Fruit fly (Drosophila melanogaster) whole organism, larva: Measurements from ENCODE around the gene CG14949.

ENCODE experiments used
- noc ChIP-seq: fragments of 200-800 bp; sonication (Bioruptor generic); optimal IDR thresholded peaks from 3 replicates; lab custom pipeline; 2019; ENCODE audit warnings: missing biosample characterization, mild to moderate bottlenecking, missing genetic modification characterization, moderate library complexity

CG14949 gene

DNA sequence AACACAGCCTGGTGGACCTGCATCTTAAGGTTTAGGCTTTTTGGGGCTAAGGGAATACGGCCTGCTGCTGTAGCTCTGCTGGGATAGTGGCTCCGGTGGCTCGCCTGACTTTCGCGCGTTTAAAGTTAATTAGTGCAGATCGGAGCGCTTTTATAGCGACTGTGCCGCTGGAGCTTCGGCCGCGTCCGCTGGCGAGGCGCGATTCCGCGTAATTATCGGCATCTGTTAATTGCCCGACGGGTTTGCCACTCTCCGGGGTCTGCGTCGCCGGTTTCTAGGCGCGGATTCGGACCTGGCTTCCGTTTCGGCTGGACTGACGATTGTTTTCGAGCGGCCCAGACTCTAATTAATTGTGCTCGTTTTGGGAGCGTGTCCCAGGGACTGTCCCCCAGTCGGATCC, at the start of gene CG14949:
TSS of gene CG14949 (minus strand) at position 101 of the 400 bp plus-strand sequence.
- TF ChIP-seq noc (tag; lab: Kevin White, UChicago) = no peak

DNA sequence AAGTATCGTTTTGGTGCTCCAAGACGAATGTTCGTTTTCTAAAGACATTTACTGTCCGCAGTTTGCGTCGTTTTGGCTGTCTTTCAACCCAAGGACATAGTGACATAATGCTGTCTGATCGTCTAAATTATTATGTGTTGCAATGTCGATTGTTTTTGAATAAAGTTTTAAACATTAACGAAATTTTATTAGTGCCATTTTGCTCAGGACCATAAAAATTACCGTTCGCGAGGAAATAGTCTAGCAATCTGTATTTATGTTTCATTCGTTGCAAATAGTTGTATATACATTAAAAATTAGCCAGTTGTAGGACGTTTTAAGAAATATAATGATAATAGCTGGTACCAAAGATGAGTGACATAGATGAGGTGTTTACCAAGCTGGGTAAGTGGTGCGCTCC, 18.1 kb upstream of the CG14949 start, which contains the start of gene CG33234:
TSS of gene CG33234 (plus strand) at position 301 of the 400 bp plus-strand sequence.
- no peak for TF ChIP-seq noc (tag; lab: Kevin White, UChicago)

DNA sequence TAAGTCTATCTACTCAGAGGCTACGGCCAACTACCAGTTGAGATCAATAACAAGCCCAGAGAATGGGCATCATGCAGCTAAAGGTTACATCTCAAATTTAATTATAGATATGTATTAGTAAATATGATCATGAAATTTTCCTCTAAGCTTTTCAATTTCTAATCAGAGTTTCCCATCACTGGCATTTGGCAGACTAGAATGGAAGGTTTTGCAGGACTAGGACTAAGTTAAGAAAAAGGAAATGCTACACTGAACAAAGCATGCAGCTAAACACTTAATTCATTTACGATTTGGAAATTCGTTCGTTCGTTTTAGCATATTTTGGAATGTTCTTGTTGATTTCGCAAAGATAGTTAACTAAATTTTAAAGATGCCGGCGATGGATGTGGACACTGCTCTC, 16.1 kb upstream of the CG14949 start, which contains the start of gene CG33233:
TSS of gene CG33233 (plus strand) at position 301 of the 400 bp plus-strand sequence.
- TF ChIP-seq noc (tag; lab: Kevin White, UChicago) = no peak

DNA sequence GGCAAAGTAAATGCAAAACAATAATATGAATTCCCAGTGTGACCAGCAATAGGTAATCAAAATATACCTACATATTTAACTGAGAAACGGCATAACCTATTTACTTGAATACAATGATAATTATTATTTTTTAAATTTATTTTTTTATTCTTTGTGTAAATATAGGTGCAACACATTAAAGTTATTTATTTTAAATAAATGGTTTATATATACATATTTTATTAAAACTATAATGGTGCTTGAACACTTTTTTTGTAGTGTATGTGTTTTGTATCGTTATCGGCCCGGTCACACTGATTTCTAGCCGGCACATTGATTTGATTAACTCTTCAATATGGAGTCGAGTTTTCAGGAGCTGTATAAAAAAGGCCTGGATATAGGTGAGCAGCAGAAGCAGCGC, 8.6 kb upstream of the CG14949 start, which contains the start of the genes ProRS-m, CG42304 and Snup:
TSS of gene ProRS-m (minus strand) at position 51 of the 400 bp plus-strand sequence.
TSS of gene CG42304 (plus strand) at position 289 of the 400 bp plus-strand sequence.
TSS of gene Snup (plus strand) at position 289 of the 400 bp plus-strand sequence.
- no peak for TF ChIP-seq noc (tag; lab: Kevin White, UChicago)

DNA sequence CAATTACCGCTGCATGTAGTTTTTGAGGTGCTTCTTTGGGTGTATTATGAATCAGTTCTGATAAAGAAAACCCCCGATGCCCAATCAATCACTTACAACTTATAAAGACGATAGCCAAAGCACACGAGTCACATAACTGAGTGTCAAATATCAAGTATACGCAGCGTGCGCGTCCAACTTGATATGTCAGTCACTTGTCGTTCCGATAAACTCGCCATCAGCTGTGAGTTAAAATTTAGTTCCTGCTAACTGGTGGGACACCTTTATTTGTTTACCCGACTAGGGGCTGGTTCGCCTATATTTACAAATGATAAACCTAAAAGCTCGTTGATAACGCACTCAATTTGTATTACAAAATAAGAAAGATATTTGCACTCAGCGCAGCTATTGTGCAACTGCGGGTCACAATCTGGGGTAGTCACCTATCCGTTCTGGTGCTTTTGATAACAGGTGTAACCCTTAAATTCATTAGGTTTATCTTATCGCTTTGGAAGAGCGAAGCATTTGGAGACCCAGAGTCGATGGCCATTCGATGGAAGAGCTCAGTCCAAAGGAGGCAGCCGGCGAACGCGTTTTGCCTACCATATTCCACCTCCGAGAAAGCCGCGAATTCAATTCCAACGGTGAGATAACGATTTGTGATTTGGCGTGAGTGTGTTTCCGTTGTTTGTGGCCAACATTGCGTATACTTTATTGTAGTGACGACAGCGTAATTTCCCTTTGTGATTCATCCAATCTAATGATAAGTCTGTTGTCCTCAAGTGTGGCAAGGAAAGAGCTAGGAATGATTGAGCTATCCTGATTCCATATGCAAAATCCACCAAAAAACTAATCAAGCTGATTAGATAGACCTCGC, 4.5 kb upstream of the CG14949 start, which contains the start of gene CG1246:
TSS of gene CG1246 (plus strand) at position 526 of the 856 bp plus-strand sequence.
- peak; percentile 68 for TF ChIP-seq noc (tag; lab: Kevin White, UChicago)

DNA sequence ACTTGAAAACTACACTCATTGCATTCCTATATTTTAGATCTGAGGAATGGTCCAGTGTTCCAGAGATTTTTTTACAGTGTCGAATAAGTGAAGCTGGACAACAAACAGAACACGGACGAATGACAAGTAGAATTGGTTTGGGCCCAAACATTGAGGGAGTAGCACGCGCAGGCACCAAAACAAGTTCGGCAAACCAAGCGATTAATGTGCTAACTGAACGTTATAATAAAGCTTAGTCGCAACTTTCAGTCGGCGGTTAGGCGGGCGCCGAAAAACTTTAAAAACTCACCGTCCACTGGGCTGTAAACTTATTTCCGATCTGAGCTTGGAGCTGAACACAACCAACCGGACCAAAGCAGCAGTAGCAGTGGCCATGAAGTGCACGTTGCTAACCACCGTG, 1.8 kb upstream of the CG14949 start, which contains the start of gene CG1143:
TSS of gene CG1143 (plus strand) at position 301 of the 400 bp plus-strand sequence.
- no peak for TF ChIP-seq noc (tag; lab: Kevin White, UChicago)

DNA sequence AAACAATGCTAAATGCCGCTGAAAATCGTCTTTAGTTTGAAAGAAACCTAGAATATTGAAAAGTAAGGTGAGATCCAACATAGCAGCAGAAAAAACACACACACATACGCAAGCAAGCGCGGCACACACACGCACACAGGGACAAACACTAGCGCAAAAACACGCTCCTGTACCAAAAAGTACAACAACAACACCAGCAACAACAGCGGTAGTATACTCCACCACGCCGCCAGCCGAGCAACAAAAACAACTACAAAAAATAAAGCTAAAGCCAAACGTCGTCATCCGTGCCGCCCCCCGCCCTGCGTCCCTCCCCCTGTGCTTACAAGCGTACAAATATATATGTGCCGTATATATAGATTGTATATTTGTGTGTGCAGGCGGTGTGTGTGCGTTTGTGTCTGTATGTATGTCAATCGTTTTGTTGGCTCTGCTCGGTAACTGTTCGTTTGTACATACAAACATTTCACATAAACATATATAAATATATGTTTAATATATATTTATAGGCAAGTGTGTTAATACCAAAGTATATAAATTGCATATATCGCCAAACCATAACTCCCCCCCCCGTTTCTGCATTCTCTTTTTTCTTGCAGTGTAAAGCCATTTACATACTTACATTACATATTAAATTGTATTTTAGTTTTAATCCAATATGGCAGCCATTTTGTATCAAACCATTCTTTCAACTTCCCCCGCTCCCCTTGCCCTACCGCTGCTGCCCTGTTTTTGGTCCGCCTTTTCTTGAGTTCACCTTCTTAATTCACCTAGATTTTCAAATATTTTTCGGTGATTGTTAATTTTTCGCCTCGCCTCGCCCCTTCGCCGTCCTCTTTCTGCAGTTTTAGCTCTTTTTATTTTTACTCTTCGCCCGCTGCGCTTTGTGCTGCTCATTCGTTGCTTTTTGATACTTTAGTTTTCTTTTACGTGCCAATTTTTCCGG, 6.9 kb downstream of the CG14949 start:
- TF ChIP-seq noc (tag; lab: Kevin White, UChicago) = no peak

DNA sequence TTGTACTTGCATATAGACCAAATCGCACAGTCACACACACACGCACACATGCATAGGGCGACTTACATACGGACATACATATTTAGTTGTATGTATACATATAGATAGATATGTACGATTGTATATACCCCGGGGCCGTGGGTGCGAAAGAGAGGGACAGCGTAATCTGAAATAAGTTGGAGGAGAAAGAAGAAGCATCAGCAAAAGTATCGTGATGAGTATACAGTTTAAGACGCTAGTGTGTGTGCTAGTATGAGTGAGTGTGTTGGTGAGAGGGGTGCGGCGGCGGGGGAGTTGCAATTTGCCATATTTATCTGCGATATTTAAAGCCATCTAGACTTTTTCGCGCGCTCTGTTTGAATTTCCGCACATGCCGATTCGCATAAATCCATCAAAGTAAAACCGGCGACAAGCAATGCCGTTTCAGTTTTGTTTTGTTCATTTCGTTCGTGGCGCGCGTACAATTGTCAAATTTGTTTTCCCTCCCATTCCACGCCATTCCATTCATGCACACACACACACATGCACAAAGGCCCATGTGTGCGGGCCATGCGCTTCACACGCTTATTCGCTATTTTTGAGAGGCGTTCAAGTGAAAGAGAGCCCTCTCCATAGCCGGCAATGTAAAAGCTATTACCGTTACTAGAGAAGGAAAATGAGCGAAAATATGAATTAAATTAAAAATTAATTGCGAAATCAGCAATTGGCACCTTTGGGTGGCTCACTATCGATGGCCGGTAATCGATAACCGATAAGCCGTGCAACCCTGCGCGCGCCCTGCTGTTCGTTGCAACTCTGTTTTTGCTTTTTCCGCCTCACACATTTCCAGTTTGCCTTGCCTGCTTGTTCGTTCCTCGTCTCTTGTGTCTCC, 8.1 kb downstream of the CG14949 start:
- peak; percentile 62 for TF ChIP-seq noc (tag; lab: Kevin White, UChicago)

DNA sequence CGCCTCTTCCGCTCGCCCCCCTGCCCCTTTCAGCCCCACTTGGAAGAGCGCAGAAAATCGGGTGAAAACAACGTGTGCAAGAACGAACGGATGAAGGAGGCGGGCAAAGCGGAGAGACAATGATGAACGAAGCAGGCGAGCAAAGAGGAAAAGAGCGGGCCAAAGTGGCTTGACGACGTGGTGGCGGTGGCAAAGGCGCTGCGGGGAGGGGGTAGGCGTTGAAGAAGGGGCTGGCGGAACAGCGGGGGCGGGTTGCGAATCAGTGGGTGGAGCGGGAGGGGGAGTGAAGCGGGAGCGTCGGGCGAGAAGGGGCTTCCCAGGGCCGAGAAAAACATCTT, 10.5 kb downstream of the CG14949 start:
- no peak for TF ChIP-seq noc (tag; lab: Kevin White, UChicago)

DNA sequence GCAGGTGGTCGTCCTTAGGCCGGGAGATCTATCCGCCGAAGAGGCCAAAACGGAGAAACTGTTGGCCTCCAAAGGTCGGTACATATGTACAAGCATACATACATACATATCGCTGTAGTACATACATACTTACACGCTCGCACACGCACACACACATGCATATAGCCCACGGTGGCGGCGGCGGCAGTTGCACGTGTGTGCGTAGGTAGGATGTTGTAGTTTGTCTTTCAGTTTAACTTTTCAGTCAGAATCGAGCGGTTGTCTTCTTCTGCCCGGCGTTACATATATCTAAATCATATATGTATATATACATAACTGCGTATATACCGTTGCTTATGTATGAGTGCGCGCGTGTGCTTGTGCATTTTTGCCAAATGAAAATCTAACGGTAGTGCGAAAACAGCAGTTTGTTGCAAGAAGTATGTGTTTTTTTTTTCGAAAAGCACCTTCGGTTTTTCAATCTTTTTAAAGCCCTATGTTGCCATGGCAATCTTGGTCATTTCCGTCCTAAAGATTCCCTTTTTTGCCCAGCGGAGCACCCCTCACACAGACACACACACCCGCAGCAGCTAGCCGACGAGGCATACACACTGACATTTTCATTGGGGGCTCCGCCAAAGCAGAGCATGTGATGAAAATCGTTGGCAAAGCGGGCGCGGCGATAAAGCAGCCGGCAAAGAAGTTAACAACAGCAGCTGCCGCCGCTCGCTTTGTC, 11.0 kb downstream of the CG14949 start:
- TF ChIP-seq noc (tag; lab: Kevin White, UChicago) = no peak

DNA sequence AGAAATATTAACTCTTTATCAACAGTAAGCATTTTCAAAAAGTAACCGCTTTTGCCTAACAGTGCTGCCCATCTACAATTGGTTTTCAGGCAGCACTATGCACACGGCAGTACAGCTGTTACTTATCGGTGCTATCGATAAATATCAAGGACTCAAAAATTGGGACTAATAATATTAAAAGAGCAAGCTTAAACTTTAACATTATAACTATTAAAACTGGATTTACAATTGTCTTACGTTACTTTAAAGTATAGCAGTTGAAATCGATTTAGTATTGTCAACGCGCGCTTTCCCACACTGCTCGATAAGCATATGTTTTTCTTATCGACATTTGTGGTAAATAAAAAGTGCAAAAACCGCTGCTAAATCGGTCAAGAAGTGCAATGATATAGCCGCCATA, 11.8 kb downstream of the CG14949 start, which contains the start of the genes CG42245 and MEP-1:
TSS of gene CG42245 (plus strand) at position 310 of the 400 bp plus-strand sequence.
TSS of gene MEP-1 (plus strand) at position 310 of the 400 bp plus-strand sequence.
- no peak for TF ChIP-seq noc (tag; lab: Kevin White, UChicago)

DNA sequence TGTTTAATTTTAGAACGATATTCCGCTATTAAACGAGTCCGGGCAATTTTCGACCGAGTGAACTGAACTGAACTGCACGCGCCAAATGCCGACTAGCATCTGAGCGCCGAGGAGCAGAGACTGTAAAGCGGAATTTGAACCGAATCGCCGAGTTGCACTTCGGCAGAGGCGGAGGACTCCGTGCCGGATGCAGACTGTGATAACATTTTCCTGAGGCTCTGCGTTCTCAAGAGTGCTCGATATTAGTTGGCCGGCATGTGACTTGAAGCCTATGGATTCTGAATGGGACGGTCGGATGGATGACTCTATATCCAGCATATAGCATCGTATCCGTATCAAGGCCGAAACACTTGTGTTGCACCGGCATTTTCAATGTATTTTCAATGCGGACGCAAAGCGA, 13.3 kb downstream of the CG14949 start, which contains the start of gene Pxn:
TSS of gene Pxn (minus strand) at position 101 of the 400 bp plus-strand sequence.
- no peak for TF ChIP-seq noc (tag; lab: Kevin White, UChicago)

DNA sequence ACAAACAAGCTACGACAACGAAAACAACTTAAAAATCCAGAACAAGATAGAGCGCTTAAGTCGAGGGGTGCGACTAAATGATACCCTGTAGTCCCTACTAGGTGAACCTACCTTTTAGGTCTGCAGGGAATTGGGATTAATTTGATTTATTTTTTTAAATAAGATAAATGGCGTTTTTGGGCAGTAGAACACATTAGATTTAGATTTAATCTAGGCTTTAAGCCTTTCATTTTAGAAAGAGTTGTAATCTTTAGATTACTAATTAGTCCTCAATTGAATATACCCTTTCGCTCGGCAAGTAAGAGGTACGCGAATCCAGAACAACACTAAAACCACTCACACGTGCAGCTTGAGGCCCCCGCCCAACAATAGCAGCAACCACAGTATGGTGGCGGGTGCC, 29.0 kb downstream of the CG14949 start:
- no peak for TF ChIP-seq noc (tag; lab: Kevin White, UChicago)

DNA sequence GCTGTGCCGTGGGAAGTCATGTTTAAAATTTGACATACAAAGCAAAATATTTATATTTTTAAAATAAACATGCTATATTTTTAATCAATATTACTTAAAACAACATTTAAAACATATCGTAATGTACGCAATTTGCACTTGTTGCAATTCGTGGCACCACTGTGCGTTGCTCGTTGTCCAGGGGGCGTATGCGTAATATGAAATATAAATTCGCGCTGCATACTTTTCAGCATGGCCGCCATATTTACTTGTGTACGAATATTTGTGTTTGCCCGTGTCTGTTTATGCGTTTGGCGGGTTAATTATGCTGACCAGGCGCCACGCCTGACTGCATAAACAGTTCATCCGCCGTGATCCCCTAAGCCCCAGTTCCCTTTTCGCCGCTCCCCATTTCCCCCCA, 34.4 kb downstream of the CG14949 start:
- TF ChIP-seq noc (tag; lab: Kevin White, UChicago) = no peak
